Fruit fly (Drosophila melanogaster): ENCODE data around the gene obst-F.

obst-F gene

DNA sequence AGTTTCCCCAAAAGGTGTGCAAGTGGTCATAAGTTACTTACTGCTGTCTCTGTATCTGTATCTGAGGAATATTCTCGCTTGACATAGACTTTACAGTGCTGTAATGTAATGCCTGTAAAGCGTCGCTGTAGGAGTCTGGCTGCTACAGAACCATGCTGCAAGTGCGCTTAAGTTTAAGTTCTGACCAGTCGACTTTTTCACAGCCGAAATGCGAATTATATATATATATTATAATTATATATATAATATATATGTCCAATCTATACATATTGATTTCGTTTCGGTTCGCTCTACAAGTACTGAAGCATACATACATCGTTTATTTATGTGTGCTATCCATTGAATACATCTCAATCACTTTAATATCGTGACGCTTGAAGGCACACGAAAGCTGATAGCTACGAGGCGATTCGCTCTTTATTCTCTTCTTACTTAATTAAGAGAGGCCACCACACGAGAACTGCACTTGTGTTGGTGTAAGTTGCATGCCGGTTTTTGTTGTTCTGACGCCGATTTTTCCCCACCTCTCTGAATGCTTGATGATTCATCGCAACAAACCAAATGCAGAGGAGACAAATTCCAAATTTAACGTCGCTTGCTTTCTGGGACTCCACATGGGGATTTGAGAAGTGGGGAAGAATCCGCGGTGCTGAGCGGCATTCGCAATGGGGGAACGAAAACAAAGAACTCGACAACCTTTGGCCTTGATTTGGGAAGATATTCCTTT, 15.0 kb downstream of the obst-F start:
- no peak for TF ChIP-seq CG6276 (GFP tag; optimal IDR thresholded peaks at IDR 0.05)
- no peak for TF ChIP-seq OdsH (GFP tag; optimal IDR thresholded peaks at IDR 0.05)
- TF ChIP-seq CG31627 (GFP tag; optimal IDR thresholded peaks at IDR 0.05) = no peak
- no peak for TF ChIP-seq CG11762 (GFP tag; optimal IDR thresholded peaks at IDR 0.05; ENCODE audit: insufficient read depth)
- TF ChIP-seq CG6854 (GFP tag; optimal IDR thresholded peaks at IDR 0.05) = no peak
- TF ChIP-seq Met (GFP tag; optimal IDR thresholded peaks at IDR 0.05) = no peak
- TF ChIP-seq fd85E (GFP tag; optimal IDR thresholded peaks at IDR 0.05) = no peak
- TF ChIP-seq spab (GFP tag; optimal IDR thresholded peaks at IDR 0.05) = no peak
- peak; percentile 41 for TF ChIP-seq fkh (GFP tag; optimal IDR thresholded peaks at IDR 0.05)
- no peak for TF ChIP-seq esn (GFP tag; optimal IDR thresholded peaks at IDR 0.05)
- TF ChIP-seq CG9139 (GFP tag; optimal IDR thresholded peaks at IDR 0.05) = no peak
- 0 out of 3 replicates have a peak, but pooled peaks have one; percentile 8 for TF ChIP-seq eg (GFP tag; IDR thresholded peaks at IDR 0.05)
- peak; percentile 28 for TF ChIP-seq vri (GFP tag; optimal IDR thresholded peaks at IDR 0.05)
- no peak for TF ChIP-seq CG6792 (GFP tag; optimal IDR thresholded peaks at IDR 0.05)
- TF ChIP-seq net (GFP tag; optimal IDR thresholded peaks at IDR 0.05) = peak; percentile 46
- TF ChIP-seq svp (GFP tag) = peak; percentile 79
- peak; percentile 30 for TF ChIP-seq Sox102F (GFP tag; optimal IDR thresholded peaks at IDR 0.05)
- no peak for TF ChIP-seq Blimp-1 (GFP tag; optimal IDR thresholded peaks at IDR 0.05)
- no peak for TF ChIP-seq achi (GFP tag; optimal IDR thresholded peaks at IDR 0.05)
- no peak for TF ChIP-seq Lpt (GFP tag; optimal IDR thresholded peaks at IDR 0.05)
- no peak for TF ChIP-seq CG1621 (tag; optimal IDR thresholded peaks at IDR 0.05)
- no peak for TF ChIP-seq CG10669 (GFP tag; optimal IDR thresholded peaks at IDR 0.05)
- TF ChIP-seq CG6163 (GFP tag; IDR thresholded peaks at IDR 0.05) = peak; percentile 50; the same call in 2 of the 3 replicates
- peak; percentile 42 for TF ChIP-seq dsx (GFP tag; optimal IDR thresholded peaks at IDR 0.05; ENCODE audit: poor library complexity, severe bottlenecking)
- no peak for TF ChIP-seq Hr4 (GFP tag; optimal IDR thresholded peaks at IDR 0.05)
- no peak for TF ChIP-seq fd59A (GFP tag; optimal IDR thresholded peaks at IDR 0.05)
- no peak for TF ChIP-seq lz (GFP tag; optimal IDR thresholded peaks at IDR 0.05)
- TF ChIP-seq CG10631 (GFP tag; optimal IDR thresholded peaks at IDR 0.05) = peak; percentile 21
- TF ChIP-seq salr (GFP tag; optimal IDR thresholded peaks at IDR 0.05) = no peak
- no peak for TF ChIP-seq CG8319 (GFP tag; optimal IDR thresholded peaks at IDR 0.05)
- TF ChIP-seq Gug (GFP tag; IDR thresholded peaks at IDR 0.05) = no peak
- peak; percentile 17 for TF ChIP-seq CG16779 (tag; optimal IDR thresholded peaks at IDR 0.05)
- TF ChIP-seq CG32006 (GFP tag; optimal IDR thresholded peaks at IDR 0.05) = peak; percentile 12
- peak; percentile 24 for TF ChIP-seq CG6808 (GFP tag; optimal IDR thresholded peaks at IDR 0.05)
- no peak for TF ChIP-seq CG3919 (GFP tag; optimal IDR thresholded peaks at IDR 0.05)
- no peak for TF ChIP-seq CG3032 (tag; optimal IDR thresholded peaks at IDR 0.05)
- TF ChIP-seq Ets96B (tag; optimal IDR thresholded peaks at IDR 0.05) = no peak
- peak; percentile 57 to 83 for TF ChIP-seq ss (GFP tag; optimal IDR thresholded peaks at IDR 0.05)
- TF ChIP-seq CG15336 (GFP tag; IDR thresholded peaks at IDR 0.05) = no peak
- no peak for TF ChIP-seq Hr38 (GFP tag; optimal IDR thresholded peaks at IDR 0.05)
- TF ChIP-seq Smox (GFP tag; optimal IDR thresholded peaks at IDR 0.05) = no peak
- TF ChIP-seq topi (GFP tag; optimal IDR thresholded peaks at IDR 0.05) = no peak
- TF ChIP-seq CG8632 (GFP tag; optimal IDR thresholded peaks at IDR 0.05) = no peak
- TF ChIP-seq Ets21C (GFP tag; optimal IDR thresholded peaks at IDR 0.05) = no peak
- no peak for TF ChIP-seq CG7368 (GFP tag; optimal IDR thresholded peaks at IDR 0.05)
- no peak for TF ChIP-seq cyc (GFP tag; optimal IDR thresholded peaks at IDR 0.05)
- no peak for TF ChIP-seq Sox15 (GFP tag; optimal IDR thresholded peaks at IDR 0.05)
- no peak for TF ChIP-seq Eip75B (GFP tag; optimal IDR thresholded peaks at IDR 0.05)
- no peak for TF ChIP-seq CG11902 (GFP tag; optimal IDR thresholded peaks at IDR 0.05)
- no peak for TF ChIP-seq CG4318 (GFP tag; optimal IDR thresholded peaks at IDR 0.05)
- TF ChIP-seq Sox14 (GFP tag; optimal IDR thresholded peaks at IDR 0.05) = peak; percentile 55
